Worm (Caenorhabditis elegans) whole organism, young adult: Measurements from ENCODE around the gene Y39G8B.7.

Experiments used
- B0336.3 ChIP-seq: fragments of 200-800 bp; sonication (Bioruptor generic); IDR thresholded peaks from 2 replicates; pipeline ENCODE4 v1.3.6; 2022; ENCODE audit warnings: missing genetic modification characterization, missing compliant biosample characterization
- C06A6.2 ChIP-seq: fragments of 200-800 bp; sonication (Bioruptor generic); conservative IDR thresholded peaks from 2 replicates; pipeline ENCODE4 v1.3.6; 2022; ENCODE audit warnings: missing genetic modification characterization, missing compliant biosample characterization
- F37B4.10 ChIP-seq: fragments of 200-800 bp; sonication (Bioruptor generic); IDR thresholded peaks from 2 replicates; pipeline ENCODE4 v1.3.6; 2022; ENCODE audit warnings: missing genetic modification characterization, missing compliant biosample characterization
- F57A8.1 ChIP-seq: fragments of 200-800 bp; sonication (Bioruptor generic); optimal IDR thresholded peaks from 2 replicates; lab custom pipeline; 2018; ENCODE audit warnings: mild to moderate bottlenecking, missing genetic modification characterization, moderate library complexity, missing compliant biosample characterization
- K11D2.4 ChIP-seq: fragments of 200-800 bp; sonication (Bioruptor generic); IDR thresholded peaks from 2 replicates; pipeline ENCODE4 v1.3.6; 2022; ENCODE audit warnings: missing genetic modification reagents, missing genetic modification characterization, missing compliant biosample characterization
- K12H6.12 ChIP-seq: fragments of 200-800 bp; sonication (Bioruptor generic); optimal IDR thresholded peaks from 2 replicates; lab custom pipeline; 2018; ENCODE audit warnings: mild to moderate bottlenecking, missing genetic modification characterization, missing compliant biosample characterization
- T26A5.8 ChIP-seq: sonication (generic microtip); optimal IDR thresholded peaks from 2 replicates; lab custom pipeline; 2016; ENCODE audit warnings: missing genetic modification characterization, missing compliant biosample characterization
- Y67H2A.10 ChIP-seq: fragments of 200-800 bp; sonication (Bioruptor generic); conservative IDR thresholded peaks from 2 replicates; pipeline ENCODE4 v1.3.6; 2022; ENCODE audit warnings: missing genetic modification reagents, missing genetic modification characterization, missing compliant biosample characterization
- atf-7 ChIP-seq: sonication (generic microtip); optimal IDR thresholded peaks from 2 replicates; lab custom pipeline; 2017; ENCODE audit warnings: mild to moderate bottlenecking, missing genetic modification characterization, missing compliant biosample characterization
- athp-1 ChIP-seq: sonication (generic microtip); optimal IDR thresholded peaks from 2 replicates; lab custom pipeline; 2017; ENCODE audit warnings: mild to moderate bottlenecking, missing genetic modification characterization, missing compliant biosample characterization
- attf-5 ChIP-seq: fragments of 200-800 bp; sonication (Bioruptor generic); optimal IDR thresholded peaks from 2 replicates; lab custom pipeline; 2018; ENCODE audit warnings: mild to moderate bottlenecking, missing genetic modification characterization, missing compliant biosample characterization
- cebp-1 ChIP-seq, 2 experiments: fragments of 200-800 bp in 1 of 2; sonication (Bioruptor generic) in 1 of 2; sonication (generic microtip) in 1 of 2; IDR thresholded peaks in 1 of 2; optimal IDR thresholded peaks in 1 of 2; 2 replicates each; pipeline versions ENCODE4 v1.3.6 to Lab custom; 2017 to 2022; ENCODE audit warnings: missing compliant biosample characterization in 2 of 2, missing genetic modification characterization in 2 of 2, mild to moderate bottlenecking in 1 of 2, missing genetic modification reagents in 1 of 2, moderate library complexity in 1 of 2
- cebp-2 ChIP-seq: fragments of 200-800 bp; sonication (Bioruptor generic); IDR thresholded peaks from 2 replicates; pipeline ENCODE4 v1.3.6; 2022; ENCODE audit warnings: missing genetic modification characterization, missing compliant biosample characterization
- ceh-79 ChIP-seq: sonication (generic microtip); optimal IDR thresholded peaks from 2 replicates; lab custom pipeline; 2017; ENCODE audit warnings: mild to moderate bottlenecking, missing genetic modification characterization, missing compliant biosample characterization
- ceh-91 ChIP-seq: fragments of 200-800 bp; sonication (Bioruptor generic); IDR thresholded peaks from 2 replicates; pipeline ENCODE4 v1.3.6; 2022; ENCODE audit warnings: missing genetic modification reagents, missing genetic modification characterization, missing compliant biosample characterization
- dox-1 ChIP-seq: fragments of 200-800 bp; sonication (Bioruptor generic); IDR thresholded peaks from 2 replicates; pipeline ENCODE4 v1.3.6; 2022; ENCODE audit warnings: missing genetic modification reagents, missing genetic modification characterization, missing compliant biosample characterization
- egl-44 ChIP-seq: fragments of 200-800 bp; sonication (Bioruptor generic); IDR thresholded peaks from 2 replicates; pipeline ENCODE4 v1.3.6; 2022; ENCODE audit warnings: missing genetic modification reagents, missing genetic modification characterization, missing compliant biosample characterization
- ets-4 ChIP-seq: fragments of 200-800 bp; sonication (Bioruptor generic); optimal IDR thresholded peaks from 2 replicates; lab custom pipeline; 2018; ENCODE audit warnings: mild to moderate bottlenecking, missing genetic modification characterization, missing compliant biosample characterization
- fkh-3 ChIP-seq: sonication (generic microtip); optimal IDR thresholded peaks from 2 replicates; lab custom pipeline; 2016; ENCODE audit warnings: mild to moderate bottlenecking, missing genetic modification characterization, missing compliant biosample characterization
- gei-17 ChIP-seq: fragments of 200-800 bp; sonication (Bioruptor generic); optimal IDR thresholded peaks from 2 replicates; lab custom pipeline; 2018; ENCODE audit warnings: mild to moderate bottlenecking, missing genetic modification characterization, missing compliant biosample characterization
- hmg-1.2 ChIP-seq: fragments of 200-800 bp; sonication (Bioruptor generic); IDR thresholded peaks from 2 replicates; pipeline ENCODE4 v1.3.6; 2022; ENCODE audit warnings: missing genetic modification reagents, missing genetic modification characterization, missing compliant biosample characterization
- let-607 ChIP-seq, 2 experiments: fragments of 200-800 bp in 1 of 2; sonication (Bioruptor generic) in 1 of 2; sonication (generic microtip) in 1 of 2; optimal IDR thresholded peaks; 2 replicates each; lab custom pipeline; 2016 to 2018; ENCODE audit warnings: mild to moderate bottlenecking in 2 of 2, missing compliant biosample characterization in 2 of 2, missing genetic modification characterization in 2 of 2, moderate library complexity in 2 of 2, missing genotype in 1 of 2
- lin-35 ChIP-seq, 3 experiments: fragments of 150-350 bp in 2 of 3; sonication (generic microtip) in 1 of 3; optimal IDR thresholded peaks; 2 replicates each; lab custom pipeline; 2014 to 2018; ENCODE audit warnings: missing biosample characterization in 3 of 3, missing genetic modification characterization in 3 of 3, missing genetic modification reagents in 3 of 3
- lin-40 ChIP-seq: sonication (generic microtip); optimal IDR thresholded peaks from 2 replicates; lab custom pipeline; 2016; ENCODE audit warnings: missing genetic modification characterization, mild to moderate bottlenecking, missing compliant biosample characterization, missing genotype, missing genetic modification reagents
- lir-1 ChIP-seq: fragments of 200-800 bp; sonication (Bioruptor generic); conservative IDR thresholded peaks from 2 replicates; pipeline ENCODE4 v1.3.6; 2022; ENCODE audit warnings: missing genetic modification reagents, missing genetic modification characterization, missing compliant biosample characterization
- madf-10 ChIP-seq: sonication (generic microtip); optimal IDR thresholded peaks from 2 replicates; lab custom pipeline; 2016; ENCODE audit warnings: mild to moderate bottlenecking, missing genetic modification characterization, missing compliant biosample characterization
- madf-6 ChIP-seq: fragments of 200-800 bp; sonication (Bioruptor generic); IDR thresholded peaks from 2 replicates; pipeline ENCODE4 v1.3.6; 2022; ENCODE audit warnings: missing genetic modification reagents, missing genetic modification characterization, missing compliant biosample characterization
- madf-8 ChIP-seq: fragments of 200-800 bp; sonication (Bioruptor generic); conservative IDR thresholded peaks from 2 replicates; pipeline ENCODE4 v1.3.6; 2022; ENCODE audit warnings: missing genetic modification reagents, missing genetic modification characterization, missing compliant biosample characterization
- mcd-1 ChIP-seq: fragments of 200-800 bp; sonication (Bioruptor generic); IDR thresholded peaks from 2 replicates; pipeline ENCODE4 v1.3.6; 2022; ENCODE audit warnings: missing genetic modification reagents, missing genetic modification characterization, missing compliant biosample characterization
- nfyb-1 ChIP-seq: fragments of 200-800 bp; sonication (Bioruptor generic); IDR thresholded peaks from 2 replicates; pipeline ENCODE4 v1.3.6; 2022; ENCODE audit warnings: missing genetic modification reagents, missing genetic modification characterization, missing compliant biosample characterization
- nhr-80 ChIP-seq: sonication (generic microtip); optimal IDR thresholded peaks from 2 replicates; lab custom pipeline; 2016; ENCODE audit warnings: missing genetic modification characterization, missing compliant biosample characterization
- snpc-1.1 ChIP-seq: sonication (generic microtip); optimal IDR thresholded peaks from 2 replicates; lab custom pipeline; 2017; ENCODE audit warnings: missing genetic modification characterization, mild to moderate bottlenecking, missing compliant biosample characterization, antibody characterized with exemption, moderate library complexity, missing genotype, missing genetic modification reagents; ENCODE audit not compliant: insufficient read depth
- snpc-4 ChIP-seq, 5 experiments: fragments of 150-350 bp in 1 of 5; sonication (generic microtip) in 4 of 5; optimal IDR thresholded peaks; 2 replicates each; lab custom pipeline; 2014 to 2018; ENCODE audit warnings: missing genetic modification characterization in 5 of 5, missing biosample characterization in 3 of 5, antibody characterized with exemption in 2 of 5, mild to moderate bottlenecking in 2 of 5, missing compliant biosample characterization in 2 of 5, missing genotype in 2 of 5, moderate library complexity in 2 of 5, missing genetic modification reagents in 1 of 5
- somi-1 ChIP-seq: fragments of 200-800 bp; sonication (Bioruptor generic); optimal IDR thresholded peaks from 2 replicates; lab custom pipeline; 2018; ENCODE audit warnings: mild to moderate bottlenecking, missing genetic modification characterization, missing compliant biosample characterization
- tbp1 ChIP-seq: fragments of 200-800 bp; sonication (Bioruptor generic); optimal IDR thresholded peaks from 2 replicates; lab custom pipeline; 2018; ENCODE audit warnings: mild to moderate bottlenecking, missing genetic modification characterization, missing compliant biosample characterization
- zfh-2 ChIP-seq: fragments of 200-800 bp; sonication (Bioruptor generic); conservative IDR thresholded peaks from 2 replicates; pipeline ENCODE4 v1.3.6; 2022; ENCODE audit warnings: missing genetic modification reagents, missing genetic modification characterization, missing compliant biosample characterization
- ztf-18 ChIP-seq: sonication (generic microtip); optimal IDR thresholded peaks from 2 replicates; lab custom pipeline; 2016; ENCODE audit warnings: missing genotype, mild to moderate bottlenecking, missing genetic modification characterization, missing compliant biosample characterization
- ztf-22 ChIP-seq: fragments of 200-800 bp; sonication (Bioruptor generic); optimal IDR thresholded peaks from 2 replicates; lab custom pipeline; 2018; ENCODE audit warnings: mild to moderate bottlenecking, missing genetic modification characterization, moderate library complexity, missing compliant biosample characterization
- ztf-25 ChIP-seq: fragments of 200-800 bp; sonication (Bioruptor generic); IDR thresholded peaks from 2 replicates; pipeline ENCODE4 v1.3.6; 2022; ENCODE audit warnings: missing genetic modification reagents, missing genetic modification characterization, missing compliant biosample characterization
- ztf-6 ChIP-seq: fragments of 200-800 bp; sonication (Bioruptor generic); IDR thresholded peaks from 2 replicates; pipeline ENCODE4 v1.3.6; 2022; ENCODE audit warnings: missing genetic modification reagents, missing genetic modification characterization, missing compliant biosample characterization

The Y39G8B.7 gene

ce11 chrII:13994934-13995333 lies at the start of gene Y39G8B.7:
Gene Y39G8B.7 (minus strand): TSS chrII:13995034.
- no peak for TF ChIP-seq ceh-91 (GFP tag; lab: Robert Waterston, UW)
- no peak for TF ChIP-seq madf-6 (GFP tag; lab: Robert Waterston, UW)
- TF ChIP-seq egl-44 (GFP tag; lab: Robert Waterston, UW): no peak
- TF ChIP-seq gei-17 (GFP tag; lab: Kevin White, UChicago): no peak
- TF ChIP-seq ets-4 (GFP tag; lab: Kevin White, UChicago): no peak
- no peak for TF ChIP-seq ztf-6 (GFP tag; lab: Robert Waterston, UW)
- no peak for TF ChIP-seq K12H6.12
- TF ChIP-seq Y67H2A.10 (GFP tag; lab: Robert Waterston, UW): no peak
- TF ChIP-seq T26A5.8: no peak
- TF ChIP-seq ztf-25 (GFP tag; lab: Robert Waterston, UW): no peak
- no peak for TF ChIP-seq snpc-1.1
- TF ChIP-seq fkh-3 (tag; lab: Kevin White, UChicago): no peak

ce11 chrII:14044199-14044598 lies 49.4 kb upstream of the Y39G8B.7 start:
- peak; percentile 92 for TF ChIP-seq nhr-80 (tag; lab: Kevin White, UChicago)
- peak; percentile 61 for TF ChIP-seq atf-7 (tag; lab: Kevin White, UChicago)
- TF ChIP-seq K11D2.4 (GFP tag; lab: Robert Waterston, UW): peak; percentile 50; the same call in 1 of the 2 replicates
- peak; percentile 54; the same call in 1 of the 2 replicates for TF ChIP-seq dox-1 (GFP tag; lab: Robert Waterston, UW)
- TF ChIP-seq let-607 (tag; optimal IDR thresholded peaks at IDR 0.05; lab: Kevin White, UChicago): peak in 1 of 2 experiments; percentile 62
- TF ChIP-seq cebp-1 (GFP tag; IDR thresholded peaks at IDR 0.05; lab: Robert Waterston, UW): no peak
- TF ChIP-seq cebp-1 (tag; optimal IDR thresholded peaks at IDR 0.05; lab: Kevin White, UChicago): peak; percentile 72
- TF ChIP-seq hmg-1.2: peak; percentile 46; the same call in 1 of the 2 replicates
- peak; percentile 35; the same call in 1 of the 2 replicates for TF ChIP-seq mcd-1 (GFP tag; lab: Robert Waterston, UW)
- TF ChIP-seq lin-40 (tag; lab: Kevin White, UChicago): peak; percentile 58
- peak in 1 of 3 experiments; percentile 26 for TF ChIP-seq lin-35 (GFP tag; optimal IDR thresholded peaks at IDR 0.05; lab: Kevin White, UChicago)
- TF ChIP-seq athp-1: no peak
- TF ChIP-seq ztf-18: peak; percentile 12
- peak; percentile 53 for TF ChIP-seq madf-10 (tag; lab: Kevin White, UChicago)
- peak; percentile 20; the same call in 1 of the 2 replicates for TF ChIP-seq B0336.3
- no peak for TF ChIP-seq ceh-79 (tag; lab: Kevin White, UChicago)
- no peak for TF ChIP-seq F37B4.10 (GFP tag; lab: Robert Waterston, UW)
- TF ChIP-seq attf-5 (GFP tag; lab: Kevin White, UChicago): peak; percentile 60
- TF ChIP-seq C06A6.2: no peak; the same call in 1 of the 2 replicates
- TF ChIP-seq K12H6.12: peak; percentile 57
- peak; percentile 9 for TF ChIP-seq snpc-4 (GFP tag; optimal IDR thresholded peaks at IDR 0.05; lab: Kevin White, UChicago)
- TF ChIP-seq snpc-4 (tag; optimal IDR thresholded peaks at IDR 0.05; lab: Kevin White, UChicago): peak; percentile 35 to 74 (median 46)
- peak; percentile 59; the same call in 1 of the 2 replicates for TF ChIP-seq zfh-2 (GFP tag; lab: Robert Waterston, UW)
- TF ChIP-seq madf-8 (GFP tag; lab: Robert Waterston, UW): no peak
- peak; percentile 38 for TF ChIP-seq tbp1 (GFP tag; lab: Kevin White, UChicago)
- TF ChIP-seq F57A8.1: no peak
- TF ChIP-seq nfyb-1 (GFP tag; lab: Robert Waterston, UW): peak; percentile 24; the same call in 1 of the 2 replicates
- no peak for TF ChIP-seq cebp-2 (GFP tag; lab: Robert Waterston, UW)
- peak; percentile 28 for TF ChIP-seq somi-1 (GFP tag; lab: Kevin White, UChicago)
- TF ChIP-seq lir-1 (GFP tag; lab: Robert Waterston, UW): no peak
- peak; percentile 21 for TF ChIP-seq ztf-22 (GFP tag; lab: Kevin White, UChicago)
- TF ChIP-seq, all 124 proteins: peak for 21
